Worm (Caenorhabditis elegans) whole organism, young adult: ENCODE measurements around the gene ptr-13.
"Not testable (repeated sequence)": the region's sequence is repeated elsewhere in the genome, so short reads cannot be mapped to it uniquely, and the experiment has no call there.

ENCODE experiments used
- B0019.2 ChIP-seq: fragments of 200-800 bp; sonication (Bioruptor generic); conservative IDR thresholded peaks from 2 replicates; pipeline ENCODE4 v1.3.6; 2022; ENCODE audit warnings: missing genetic modification reagents, missing genetic modification characterization, missing compliant biosample characterization
- D2030.7 ChIP-seq: fragments of 200-800 bp; sonication (Bioruptor generic); IDR thresholded peaks from 2 replicates; pipeline ENCODE4 v1.3.6; 2022; ENCODE audit warnings: missing genetic modification reagents, missing genetic modification characterization, missing compliant biosample characterization
- F10E7.11 ChIP-seq: sonication (generic microtip); optimal IDR thresholded peaks from 2 replicates; lab custom pipeline; 2017; ENCODE audit warnings: mild to moderate bottlenecking, missing genetic modification characterization, moderate library complexity, missing compliant biosample characterization
- F57A8.1 ChIP-seq: fragments of 200-800 bp; sonication (Bioruptor generic); optimal IDR thresholded peaks from 2 replicates; lab custom pipeline; 2018; ENCODE audit warnings: mild to moderate bottlenecking, missing genetic modification characterization, moderate library complexity, missing compliant biosample characterization
- F57C9.4 ChIP-seq: sonication (generic microtip); optimal IDR thresholded peaks from 2 replicates; lab custom pipeline; 2017; ENCODE audit warnings: mild to moderate bottlenecking, missing genetic modification characterization, missing compliant biosample characterization
- T26A5.8 ChIP-seq: sonication (generic microtip); optimal IDR thresholded peaks from 2 replicates; lab custom pipeline; 2016; ENCODE audit warnings: missing genetic modification characterization, missing compliant biosample characterization
- Y53G8AR.9 ChIP-seq: fragments of 200-800 bp; sonication (Bioruptor generic); conservative IDR thresholded peaks from 2 replicates; pipeline ENCODE4 v1.3.6; 2022; ENCODE audit warnings: missing genetic modification reagents, missing genetic modification characterization, missing compliant biosample characterization
- Y56A3A.18 ChIP-seq: fragments of 200-800 bp; sonication (Bioruptor generic); IDR thresholded peaks from 2 replicates; pipeline ENCODE4 v1.3.6; 2022; ENCODE audit warnings: missing genetic modification reagents, missing genetic modification characterization, missing compliant biosample characterization
- Y79H2A.3 ChIP-seq: fragments of 200-800 bp; sonication (Bioruptor generic); conservative IDR thresholded peaks from 2 replicates; pipeline ENCODE4 v1.3.6; 2022; ENCODE audit warnings: missing genetic modification reagents, missing genetic modification characterization, missing compliant biosample characterization
- aptf-2 ChIP-seq: fragments of 200-800 bp; sonication (Bioruptor generic); conservative IDR thresholded peaks from 2 replicates; pipeline ENCODE4 v1.3.6; 2022; ENCODE audit warnings: missing genetic modification reagents, missing genetic modification characterization, missing compliant biosample characterization
- bed-2 ChIP-seq: fragments of 200-800 bp; sonication (Bioruptor generic); IDR thresholded peaks from 2 replicates; pipeline ENCODE4 v1.3.6; 2022; ENCODE audit warnings: missing genetic modification reagents, missing genetic modification characterization, missing compliant biosample characterization
- ceh-27 ChIP-seq: fragments of 200-800 bp; sonication (Bioruptor generic); optimal IDR thresholded peaks from 2 replicates; lab custom pipeline; 2018; ENCODE audit warnings: mild to moderate bottlenecking, missing genetic modification characterization, moderate library complexity, missing compliant biosample characterization
- ceh-40 ChIP-seq: fragments of 200-800 bp; sonication (Bioruptor generic); IDR thresholded peaks from 2 replicates; pipeline ENCODE4 v1.3.6; 2022; ENCODE audit warnings: missing genetic modification characterization, missing compliant biosample characterization
- ceh-91 ChIP-seq: fragments of 200-800 bp; sonication (Bioruptor generic); IDR thresholded peaks from 2 replicates; pipeline ENCODE4 v1.3.6; 2022; ENCODE audit warnings: missing genetic modification reagents, missing genetic modification characterization, missing compliant biosample characterization
- dox-1 ChIP-seq: fragments of 200-800 bp; sonication (Bioruptor generic); IDR thresholded peaks from 2 replicates; pipeline ENCODE4 v1.3.6; 2022; ENCODE audit warnings: missing genetic modification reagents, missing genetic modification characterization, missing compliant biosample characterization
- egl-44 ChIP-seq: fragments of 200-800 bp; sonication (Bioruptor generic); IDR thresholded peaks from 2 replicates; pipeline ENCODE4 v1.3.6; 2022; ENCODE audit warnings: missing genetic modification reagents, missing genetic modification characterization, missing compliant biosample characterization
- ekl-4 ChIP-seq: fragments of 200-800 bp; sonication (Bioruptor generic); IDR thresholded peaks from 2 replicates; pipeline ENCODE4 v1.3.6; 2022; ENCODE audit warnings: missing genetic modification reagents, missing genetic modification characterization, missing compliant biosample characterization
- hmg-1.2 ChIP-seq: fragments of 200-800 bp; sonication (Bioruptor generic); IDR thresholded peaks from 2 replicates; pipeline ENCODE4 v1.3.6; 2022; ENCODE audit warnings: missing genetic modification reagents, missing genetic modification characterization, missing compliant biosample characterization
- hrde-1 ChIP-seq: sonication (generic microtip); optimal IDR thresholded peaks from 2 replicates; lab custom pipeline; 2016; ENCODE audit warnings: missing genetic modification characterization, mild to moderate bottlenecking, missing compliant biosample characterization, moderate library complexity, missing genotype, missing genetic modification reagents, borderline replicate concordance
- lin-54 ChIP-seq: fragments of 200-800 bp; sonication (Bioruptor generic); optimal IDR thresholded peaks from 2 replicates; lab custom pipeline; 2018; ENCODE audit warnings: mild to moderate bottlenecking, missing genetic modification characterization, missing compliant biosample characterization
- lsl-1 ChIP-seq: fragments of 200-800 bp; sonication (Bioruptor generic); optimal IDR thresholded peaks from 2 replicates; lab custom pipeline; 2018; ENCODE audit warnings: mild to moderate bottlenecking, missing genetic modification characterization, moderate library complexity, missing compliant biosample characterization
- madf-10 ChIP-seq: sonication (generic microtip); optimal IDR thresholded peaks from 2 replicates; lab custom pipeline; 2016; ENCODE audit warnings: mild to moderate bottlenecking, missing genetic modification characterization, missing compliant biosample characterization
- madf-3 ChIP-seq: fragments of 200-800 bp; sonication (Bioruptor generic); IDR thresholded peaks from 2 replicates; pipeline ENCODE4 v1.3.6; 2022; ENCODE audit warnings: missing genetic modification reagents, missing genetic modification characterization, missing compliant biosample characterization
- madf-6 ChIP-seq: fragments of 200-800 bp; sonication (Bioruptor generic); IDR thresholded peaks from 2 replicates; pipeline ENCODE4 v1.3.6; 2022; ENCODE audit warnings: missing genetic modification reagents, missing genetic modification characterization, missing compliant biosample characterization
- madf-8 ChIP-seq: fragments of 200-800 bp; sonication (Bioruptor generic); conservative IDR thresholded peaks from 2 replicates; pipeline ENCODE4 v1.3.6; 2022; ENCODE audit warnings: missing genetic modification reagents, missing genetic modification characterization, missing compliant biosample characterization
- nfya-1 ChIP-seq: sonication (generic microtip); optimal IDR thresholded peaks from 2 replicates; lab custom pipeline; 2017; ENCODE audit warnings: antibody characterized with exemption, missing compliant biosample characterization, missing genetic modification characterization, borderline replicate concordance; ENCODE audit not compliant: insufficient read depth
- nhr-27 ChIP-seq: fragments of 200-800 bp; sonication (Bioruptor generic); optimal IDR thresholded peaks from 2 replicates; lab custom pipeline; 2018; ENCODE audit warnings: mild to moderate bottlenecking, missing genetic modification characterization, moderate library complexity, missing compliant biosample characterization
- nhr-90 ChIP-seq: sonication (generic microtip); optimal IDR thresholded peaks from 2 replicates; lab custom pipeline; 2016; ENCODE audit warnings: missing genotype, mild to moderate bottlenecking, missing genetic modification characterization, missing compliant biosample characterization
- pbrm-1 ChIP-seq: fragments of 200-800 bp; sonication (Bioruptor generic); IDR thresholded peaks from 2 replicates; pipeline ENCODE4 v1.3.6; 2022; ENCODE audit warnings: missing genetic modification reagents, missing genetic modification characterization, missing compliant biosample characterization
- snpc-1.3 ChIP-seq: sonication (generic microtip); optimal IDR thresholded peaks from 2 replicates; lab custom pipeline; 2017; ENCODE audit warnings: missing genetic modification characterization, mild to moderate bottlenecking, missing compliant biosample characterization, antibody characterized with exemption, moderate library complexity, missing genotype, missing genetic modification reagents; ENCODE audit not compliant: insufficient read depth
- sptf-2 ChIP-seq: fragments of 200-800 bp; sonication (Bioruptor generic); optimal IDR thresholded peaks from 2 replicates; lab custom pipeline; 2018; ENCODE audit warnings: mild to moderate bottlenecking, missing genetic modification characterization, missing compliant biosample characterization
- tbp1 ChIP-seq: fragments of 200-800 bp; sonication (Bioruptor generic); optimal IDR thresholded peaks from 2 replicates; lab custom pipeline; 2018; ENCODE audit warnings: mild to moderate bottlenecking, missing genetic modification characterization, missing compliant biosample characterization
- tbx-9 ChIP-seq: sonication (generic microtip); optimal IDR thresholded peaks from 2 replicates; lab custom pipeline; 2016; ENCODE audit warnings: borderline replicate concordance, missing genetic modification characterization, inconsistent platforms, missing compliant biosample characterization
- tlf-1 ChIP-seq: fragments of 200-800 bp; sonication (Bioruptor generic); optimal IDR thresholded peaks from 2 replicates; lab custom pipeline; 2018; ENCODE audit warnings: mild to moderate bottlenecking, missing genetic modification characterization, missing compliant biosample characterization

Gene ptr-13

DNA sequence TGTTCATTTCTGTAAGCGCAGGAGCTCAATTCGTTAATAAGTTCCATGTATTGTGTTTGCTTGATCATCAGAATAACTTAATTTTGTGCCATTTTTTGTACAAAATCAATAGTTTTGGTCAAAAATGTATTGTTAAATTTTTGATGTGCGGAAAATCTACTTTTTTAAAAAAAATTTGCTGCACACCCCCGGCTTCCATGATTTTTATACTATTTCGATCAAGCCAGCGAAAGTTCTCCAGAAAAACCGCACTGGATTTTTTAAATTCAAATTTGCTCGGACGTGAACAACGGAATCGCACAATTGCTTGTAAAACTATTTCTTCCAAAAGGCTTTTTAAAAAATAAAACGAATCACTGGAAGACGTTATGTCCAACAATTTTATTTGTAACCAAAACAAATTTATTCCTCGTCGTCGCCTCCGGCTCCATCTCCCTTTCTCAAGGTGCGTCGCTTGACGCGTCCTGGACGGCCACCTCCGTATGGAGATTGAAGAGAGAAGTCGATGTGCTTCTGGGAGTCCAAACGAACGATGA is 37.2 kb downstream of the ptr-13 start (continued):
- TF ChIP-seq madf-3 (GFP tag; lab: Robert Waterston, UW) (0 out of 2 replicates have a peak, but pooled peaks have one; percentile 73), lsl-1 (GFP tag; lab: Kevin White, UChicago) (peak; percentile 32), lin-54 (GFP tag; lab: Kevin White, UChicago) (peak; percentile 64), madf-6 (GFP tag; lab: Robert Waterston, UW) (peak; percentile 57), ceh-27 (GFP tag; lab: Kevin White, UChicago) (no peak), tbp1 (GFP tag; lab: Kevin White, UChicago) (no peak), snpc-1.3 (tag; lab: Kevin White, UChicago) (peak; percentile 46), hrde-1 (tag; lab: Kevin White, UChicago) (peak; percentile 70)

DNA sequence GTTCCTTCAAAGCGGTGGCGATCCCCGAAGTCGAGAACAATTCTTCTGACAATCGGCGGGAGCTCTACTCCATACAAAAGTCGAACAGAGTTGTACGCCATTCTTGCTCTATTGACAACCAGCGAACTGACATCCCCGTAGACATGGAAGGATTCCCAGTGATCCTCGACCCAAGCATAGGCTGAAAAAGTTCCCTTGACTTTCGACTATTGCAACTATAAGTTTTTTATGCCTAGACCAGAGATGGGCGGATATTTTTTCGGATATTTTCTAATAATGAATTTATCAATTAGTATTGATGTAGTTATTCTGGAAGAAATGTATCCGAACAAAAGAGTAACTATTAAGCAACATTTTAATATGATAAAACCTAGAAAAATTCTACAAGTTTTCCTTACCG is 40.5 kb downstream of the ptr-13 start, which contains the start of gene W10C6.2:
TSS of gene W10C6.2 (minus strand) at position 101 of the 400 bp plus-strand sequence.
- not testable (repeated sequence) for TF ChIP-seq aptf-2 (GFP tag; lab: Robert Waterston, UW); F57A8.1 (GFP tag; lab: Kevin White, UChicago); ceh-91 (GFP tag; lab: Robert Waterston, UW)

DNA sequence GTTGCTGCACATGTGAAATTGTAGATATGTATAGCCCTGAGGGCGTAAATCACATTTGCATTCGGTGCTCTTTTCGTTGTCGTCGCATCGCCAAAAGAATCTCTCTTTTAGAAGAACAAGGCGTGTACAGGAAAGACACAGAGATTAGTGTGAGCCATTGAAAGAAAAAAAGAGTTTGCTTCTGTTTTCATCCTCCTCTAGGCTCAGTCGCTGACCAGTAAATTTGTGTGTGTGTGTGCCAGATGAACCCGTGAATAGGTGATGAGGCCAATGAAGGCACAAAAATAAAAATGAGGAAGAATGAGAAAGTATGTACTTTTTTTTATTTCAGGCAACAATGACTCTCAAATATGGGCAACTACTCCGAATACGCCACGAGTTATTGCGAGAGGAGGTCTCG is 49.9 kb downstream of the ptr-13 start, which contains the start of gene mat-2:
TSS of gene mat-2 (plus strand) at position 301 of the 400 bp plus-strand sequence.
- no peak for TF ChIP-seq egl-44 (GFP tag; lab: Robert Waterston, UW)
- TF ChIP-seq Y79H2A.3 (GFP tag; lab: Robert Waterston, UW), result no peak
- TF ChIP-seq F57C9.4 (tag; lab: Kevin White, UChicago), result no peak
- TF ChIP-seq B0019.2 (GFP tag; lab: Robert Waterston, UW), result no peak
- TF ChIP-seq sptf-2 (GFP tag; lab: Kevin White, UChicago), result no peak
- no peak for TF ChIP-seq F57A8.1 (GFP tag; lab: Kevin White, UChicago)
- TF ChIP-seq dox-1 (GFP tag; lab: Robert Waterston, UW), result no peak
- no peak for TF ChIP-seq T26A5.8 (tag; lab: Kevin White, UChicago)
- no peak for TF ChIP-seq tlf-1 (GFP tag; lab: Kevin White, UChicago)
- no peak for TF ChIP-seq D2030.7 (GFP tag; lab: Robert Waterston, UW)
- no peak for TF ChIP-seq pbrm-1 (GFP tag; lab: Robert Waterston, UW)
- no peak for TF ChIP-seq Y53G8AR.9 (GFP tag; lab: Robert Waterston, UW)
- no peak for TF ChIP-seq hmg-1.2 (GFP tag; lab: Robert Waterston, UW)
- TF ChIP-seq ekl-4, result no peak
- no peak for TF ChIP-seq bed-2 (GFP tag; lab: Robert Waterston, UW)
- no peak for TF ChIP-seq tbx-9
- TF ChIP-seq Y56A3A.18 (GFP tag; lab: Robert Waterston, UW), result no peak
- TF ChIP-seq F10E7.11 (tag; lab: Kevin White, UChicago), result no peak
- TF ChIP-seq, all 124 proteins: peak for 0

DNA sequence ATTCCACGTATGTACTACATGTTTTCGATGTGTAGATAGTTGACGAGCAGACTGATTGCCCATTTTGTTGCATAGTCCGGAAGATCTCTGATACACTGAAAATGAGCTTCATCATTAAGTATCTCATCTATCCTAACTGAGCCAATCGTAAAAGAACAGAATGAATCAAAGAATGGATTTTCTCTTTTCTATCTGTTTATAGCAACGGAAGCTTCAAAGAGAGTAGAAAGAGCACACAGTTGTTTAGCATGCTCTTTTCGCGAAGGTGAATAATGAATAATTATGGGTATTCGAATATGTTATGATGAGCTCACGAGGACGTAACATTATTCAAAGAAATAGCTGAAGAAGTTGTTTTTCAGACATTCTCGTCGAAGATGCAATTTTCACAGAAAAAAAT is 51.2 kb downstream of the ptr-13 start, which contains the start of gene glb-4:
TSS of gene glb-4 (minus strand) at position 101 of the 400 bp plus-strand sequence.
- TF ChIP-seq Y53G8AR.9 (GFP tag; lab: Robert Waterston, UW), result no peak
- TF ChIP-seq nfya-1 (tag; lab: Kevin White, UChicago), result no peak
- no peak for TF ChIP-seq ceh-40 (GFP tag; lab: Robert Waterston, UW)
- no peak for TF ChIP-seq nhr-90 (tag; lab: Kevin White, UChicago)
- no peak for TF ChIP-seq snpc-1.3 (tag; lab: Kevin White, UChicago)
- TF ChIP-seq nhr-27 (tag; lab: Kevin White, UChicago), result no peak
- no peak for TF ChIP-seq madf-10
- no peak for TF ChIP-seq madf-8 (GFP tag; lab: Robert Waterston, UW)
- TF ChIP-seq, all 124 proteins: peak for 0
